Fruit fly (Drosophila melanogaster): ENCODE results near the gene CG9628.

- TF ChIP-seq CG8478 (optimal IDR thresholded peaks at IDR 0.05), result no peak
- TF ChIP-seq usp (GFP tag; optimal IDR thresholded peaks at IDR 0.05), result no peak
- no peak for TF ChIP-seq psq (optimal IDR thresholded peaks at IDR 0.05)
- no peak for TF ChIP-seq pan (optimal IDR thresholded peaks at IDR 0.05)
- TF ChIP-seq Dll (optimal IDR thresholded peaks at IDR 0.05), result no peak
- no peak for TF ChIP-seq EcR (GFP tag; optimal IDR thresholded peaks at IDR 0.05)
Observed at dm6 chr3L:14611406-14612335, 10.9 kb upstream of the CG9628 start.
